Fruit fly (Drosophila melanogaster) whole organism, wandering third instar larva: ENCODE measurements around the gene WDR79.

ENCODE experiments used
- Abd-B ChIP-seq: fragments of >200 bp; optimal IDR thresholded peaks from 2 replicates; lab custom pipeline; 2017; ENCODE audit warnings: missing biosample characterization, missing genetic modification characterization
- CG32264 ChIP-seq: fragments of 200-800 bp; sonication (Bioruptor generic); optimal IDR thresholded peaks from 2 replicates; lab custom pipeline; 2016; ENCODE audit warnings: missing biosample characterization, missing genetic modification characterization
- CG9705 ChIP-seq: fragments of 200-800 bp; sonication (Bioruptor generic); optimal IDR thresholded peaks from 2 replicates; lab custom pipeline; 2018; ENCODE audit warnings: missing biosample characterization, mild to moderate bottlenecking, missing genetic modification characterization
- CrebA ChIP-seq: fragments of 200-800 bp; sonication (Bioruptor generic); optimal IDR thresholded peaks from 2 replicates; lab custom pipeline; 2016; ENCODE audit warnings: missing biosample characterization, mild to moderate bottlenecking, missing genetic modification characterization, borderline replicate concordance
- Dfd ChIP-seq: fragments of >200 bp; optimal IDR thresholded peaks from 2 replicates; lab custom pipeline; 2017; ENCODE audit warnings: missing biosample characterization, missing genetic modification characterization
- Dif ChIP-seq: fragments of 200-275, 200-300 bp; sonication (Bioruptor generic); optimal IDR thresholded peaks from 2 replicates; lab custom pipeline; 2018; ENCODE audit warnings: missing biosample characterization, missing genetic modification characterization; ENCODE audit not compliant: partially characterized antibody
- GATAd ChIP-seq: sonication (Bioruptor generic); optimal IDR thresholded peaks from 2 replicates; lab custom pipeline; 2016; ENCODE audit warnings: missing biosample characterization, missing genetic modification characterization
- HLH106 ChIP-seq: fragments of 200-800 bp; optimal IDR thresholded peaks from 3 replicates; lab custom pipeline; 2019; ENCODE audit warnings: missing biosample characterization, mild to moderate bottlenecking, missing genetic modification characterization, moderate library complexity
- Hnf4 ChIP-seq: fragments of 200-800 bp; sonication (Bioruptor generic); optimal IDR thresholded peaks from 2 replicates; lab custom pipeline; 2016; ENCODE audit warnings: missing biosample characterization, mild to moderate bottlenecking, missing genetic modification characterization
- Hr78 ChIP-seq: fragments of >200 bp; optimal IDR thresholded peaks from 2 replicates; lab custom pipeline; 2017; ENCODE audit warnings: missing biosample characterization, missing genetic modification characterization
- Hr83 ChIP-seq: fragments of 200-300 bp; sonication (Bioruptor generic); optimal IDR thresholded peaks from 2 replicates; lab custom pipeline; 2016; ENCODE audit warnings: missing biosample characterization, mild to moderate bottlenecking, missing genetic modification characterization, moderate library complexity; ENCODE audit not compliant: poor library complexity, severe bottlenecking
- Jra ChIP-seq: sonication (Bioruptor generic); optimal IDR thresholded peaks from 2 replicates; lab custom pipeline; 2016; ENCODE audit warnings: missing biosample characterization, missing genetic modification characterization
- Mio ChIP-seq: sonication (Bioruptor generic); optimal IDR thresholded peaks from 2 replicates; lab custom pipeline; 2016; ENCODE audit warnings: missing biosample characterization, missing genetic modification characterization
- Myc ChIP-seq: fragments of >200 bp; optimal IDR thresholded peaks from 2 replicates; lab custom pipeline; 2017
- N ChIP-seq: fragments of >200 bp; optimal IDR thresholded peaks from 2 replicates; lab custom pipeline; 2018; ENCODE audit warnings: missing biosample characterization, missing external identifiers, missing genetic modification characterization
- OdsH ChIP-seq: fragments of 200-800 bp; sonication (Bioruptor generic); optimal IDR thresholded peaks from 2 replicates; lab custom pipeline; 2016; ENCODE audit warnings: missing biosample characterization, mild to moderate bottlenecking, missing genetic modification characterization
- Rel ChIP-seq, 2 experiments: fragments of 200-800 bp; sonication (Bioruptor generic) in 1 of 2; optimal IDR thresholded peaks; 2 replicates in 1 of 2; 3 replicates in 1 of 2; lab custom pipeline; 2016 to 2019; ENCODE audit warnings: mild to moderate bottlenecking in 2 of 2, missing biosample characterization in 2 of 2, missing genetic modification characterization in 2 of 2, moderate library complexity in 1 of 2
- Sp1 ChIP-seq: fragments of 200-800 bp; sonication (Bioruptor generic); optimal IDR thresholded peaks from 3 replicates; lab custom pipeline; 2019; ENCODE audit warnings: missing biosample characterization, mild to moderate bottlenecking, missing genetic modification characterization, moderate library complexity
- Vsx2 ChIP-seq: fragments of 200-300, 225-300 bp; sonication (Bioruptor generic); optimal IDR thresholded peaks from 2 replicates; lab custom pipeline; 2018; ENCODE audit warnings: missing biosample characterization, missing genetic modification characterization; ENCODE audit not compliant: partially characterized antibody
- br ChIP-seq: fragments of 200-800 bp; sonication (Bioruptor generic); optimal IDR thresholded peaks from 2 replicates; lab custom pipeline; 2016; ENCODE audit warnings: missing biosample characterization, missing genetic modification characterization
- brk ChIP-seq: fragments of 200-800 bp; sonication (Bioruptor generic); optimal IDR thresholded peaks from 2 replicates; lab custom pipeline; 2016; ENCODE audit warnings: missing biosample characterization, mild to moderate bottlenecking, missing genetic modification characterization
- dl ChIP-seq, 2 experiments: fragments of 175-275, 200-275 bp in 1 of 2; fragments of 200-275 bp in 1 of 2; sonication (Bioruptor generic); optimal IDR thresholded peaks; lab custom pipeline; 2018; ENCODE audit warnings: mild to moderate bottlenecking in 2 of 2, missing biosample characterization in 2 of 2, missing genetic modification characterization in 2 of 2, moderate library complexity in 2 of 2; ENCODE audit not compliant: partially characterized antibody in 2 of 2, insufficient read depth in 1 of 2
- dmrt93B ChIP-seq: fragments of 200-800 bp; sonication (Bioruptor generic); optimal IDR thresholded peaks from 2 replicates; lab custom pipeline; 2018; ENCODE audit warnings: missing biosample characterization, mild to moderate bottlenecking, missing genetic modification characterization
- dsf ChIP-seq: sonication (Bioruptor generic); optimal IDR thresholded peaks from 2 replicates; lab custom pipeline; 2016; ENCODE audit warnings: missing biosample characterization, missing genetic modification characterization, borderline replicate concordance
- ey ChIP-seq: fragments of 200-800 bp; sonication (Bioruptor generic); optimal IDR thresholded peaks from 2 replicates; lab custom pipeline; 2016; ENCODE audit warnings: missing biosample characterization, missing genetic modification characterization
- foxo ChIP-seq, 2 experiments: fragments of 200-800 bp; sonication (Bioruptor generic); optimal IDR thresholded peaks; 2 replicates in 1 of 2; 3 replicates in 1 of 2; lab custom pipeline; 2016 to 2017; ENCODE audit warnings: missing biosample characterization in 2 of 2, missing genetic modification characterization in 2 of 2
- fru ChIP-seq: fragments of 200-800 bp; sonication (Bioruptor generic); optimal IDR thresholded peaks from 3 replicates; lab custom pipeline; 2016; ENCODE audit warnings: missing biosample characterization, mild to moderate bottlenecking, missing genetic modification characterization
- h ChIP-seq: fragments of 200-800 bp; sonication (Bioruptor generic); optimal IDR thresholded peaks from 3 replicates; lab custom pipeline; 2016; ENCODE audit warnings: missing biosample characterization, mild to moderate bottlenecking, missing genetic modification characterization
- jim ChIP-seq: fragments of 175-275, 200-325 bp; sonication (Bioruptor generic); optimal IDR thresholded peaks from 2 replicates; lab custom pipeline; 2016; ENCODE audit warnings: missing biosample characterization, mild to moderate bottlenecking, missing genetic modification characterization
- lola ChIP-seq: fragments of >200 bp; optimal IDR thresholded peaks from 2 replicates; lab custom pipeline; 2017; ENCODE audit warnings: missing biosample characterization, missing genetic modification characterization
- pan ChIP-seq: fragments of >200 bp; optimal IDR thresholded peaks from 2 replicates; lab custom pipeline; 2017
- psq ChIP-seq: fragments of 200-800 bp; sonication (Bioruptor generic); optimal IDR thresholded peaks from 3 replicates; lab custom pipeline; 2017; ENCODE audit warnings: missing biosample characterization, mild to moderate bottlenecking, missing genetic modification characterization, moderate library complexity
- rgr ChIP-seq: fragments of 200-800 bp; sonication (Bioruptor generic); optimal IDR thresholded peaks from 3 replicates; lab custom pipeline; 2016; ENCODE audit warnings: missing biosample characterization, mild to moderate bottlenecking, missing genetic modification characterization
- sage ChIP-seq: fragments of 200-800 bp; sonication (Bioruptor generic); optimal IDR thresholded peaks from 2 replicates; lab custom pipeline; 2016; ENCODE audit warnings: missing biosample characterization, mild to moderate bottlenecking, missing genetic modification characterization
- sv ChIP-seq: fragments of 200-800 bp; sonication (Bioruptor generic); optimal IDR thresholded peaks from 3 replicates; lab custom pipeline; 2016; ENCODE audit warnings: missing biosample characterization, missing genetic modification characterization
- tai ChIP-seq: sonication (Bioruptor generic); optimal IDR thresholded peaks from 2 replicates; lab custom pipeline; 2016; ENCODE audit warnings: missing biosample characterization, missing genetic modification characterization
- usp ChIP-seq: fragments of >200 bp; optimal IDR thresholded peaks from 2 replicates; lab custom pipeline; 2017; ENCODE audit warnings: missing biosample characterization, missing genetic modification characterization
- woc ChIP-seq: sonication (Bioruptor generic); optimal IDR thresholded peaks from 2 replicates; lab custom pipeline; 2016; ENCODE audit warnings: missing biosample characterization, mild to moderate bottlenecking, missing genetic modification characterization

Gene WDR79

dm6 chr2L:6169119-6169518 is 41.5 kb upstream of the WDR79 start:
- TF ChIP-seq psq, result no peak
- no peak for TF ChIP-seq N (GFP tag; lab: Kevin White, UChicago)
- TF ChIP-seq Dfd (GFP tag; lab: Kevin White, UChicago), result peak; percentile 86
- no peak for TF ChIP-seq tai (GFP tag; lab: Kevin White, UChicago)
- no peak for TF ChIP-seq Sp1

dm6 chr2L:6165686-6166085 is 38.1 kb upstream of the WDR79 start:
- TF ChIP-seq Vsx2 (GFP tag; lab: Kevin White, UChicago), result no peak
- TF ChIP-seq br, result peak; percentile 77
- TF ChIP-seq Hnf4 (GFP tag; lab: Kevin White, UChicago), result peak; percentile 49
- no peak for TF ChIP-seq sv (GFP tag; lab: Kevin White, UChicago)
- TF ChIP-seq tai (GFP tag; lab: Kevin White, UChicago), result no peak
- peak; percentile 30 for TF ChIP-seq dmrt93B
- TF ChIP-seq woc (GFP tag; lab: Kevin White, UChicago), result peak; percentile 87
- peak; percentile 53 for TF ChIP-seq HLH106 (tag; lab: Kevin White, UChicago)
- TF ChIP-seq GATAd (GFP tag; lab: Kevin White, UChicago), result no peak
- no peak for TF ChIP-seq N (GFP tag; lab: Kevin White, UChicago)
- TF ChIP-seq sage, result no peak
- TF ChIP-seq psq, result peak; percentile 55
- TF ChIP-seq h, result peak; percentile 86
- TF ChIP-seq Dif (GFP tag; lab: Kevin White, UChicago), result no peak
- TF ChIP-seq Rel (GFP tag; optimal IDR thresholded peaks at IDR 0.05; lab: Kevin White, UChicago), result no peak
- no peak for TF ChIP-seq Rel (tag; optimal IDR thresholded peaks at IDR 0.05; lab: Kevin White, UChicago)
- peak; percentile 29 for TF ChIP-seq CG32264 (GFP tag; lab: Kevin White, UChicago)
- TF ChIP-seq rgr (GFP tag; lab: Kevin White, UChicago), result peak; percentile 68
- TF ChIP-seq Hr83 (GFP tag; lab: Kevin White, UChicago), result no peak
- TF ChIP-seq CG9705, result no peak
- peak; percentile 73 for TF ChIP-seq OdsH (GFP tag; lab: Kevin White, UChicago)
- no peak for TF ChIP-seq Myc
- no peak for TF ChIP-seq Mio
- TF ChIP-seq brk (GFP tag; lab: Kevin White, UChicago), result peak; percentile 10
- TF ChIP-seq foxo (GFP tag; optimal IDR thresholded peaks at IDR 0.05; lab: Kevin White, UChicago), result peak in 1 of 2 experiments; percentile 73
- TF ChIP-seq jim (GFP tag; lab: Kevin White, UChicago), result no peak
- no peak for TF ChIP-seq usp (GFP tag; lab: Kevin White, UChicago)
- TF ChIP-seq lola (GFP tag; lab: Kevin White, UChicago), result no peak
- peak; percentile 39 for TF ChIP-seq Sp1
- no peak for TF ChIP-seq Jra (GFP tag; lab: Kevin White, UChicago)
- no peak for TF ChIP-seq CrebA (GFP tag; lab: Kevin White, UChicago)
- no peak for TF ChIP-seq Dfd (GFP tag; lab: Kevin White, UChicago)
- peak; percentile 81 for TF ChIP-seq ey (GFP tag; lab: Kevin White, UChicago)
- TF ChIP-seq dl (GFP tag; optimal IDR thresholded peaks at IDR 0.05; lab: Kevin White, UChicago; ENCODE audit: insufficient read depth in 1 of 2, partially characterized antibody in 2 of 2), result no peak
- TF ChIP-seq pan (lab: Kevin White, UChicago), result no peak
- no peak for TF ChIP-seq dsf (GFP tag; lab: Kevin White, UChicago)
- TF ChIP-seq Abd-B (GFP tag; lab: Kevin White, UChicago), result no peak
- peak; percentile 83 for TF ChIP-seq fru (GFP tag; lab: Kevin White, UChicago)
- TF ChIP-seq Hr78, result no peak

dm6 chr2L:6160100-6160499 is 32.5 kb upstream of the WDR79 start, which contains the start of gene CG13989:
TSS of gene CG13989 (plus strand) at chr2L:6160400.
- TF ChIP-seq OdsH (GFP tag; lab: Kevin White, UChicago) (no peak), Hnf4 (GFP tag; lab: Kevin White, UChicago) (no peak), CrebA (GFP tag; lab: Kevin White, UChicago) (no peak), sv (GFP tag; lab: Kevin White, UChicago) (no peak), ey (GFP tag; lab: Kevin White, UChicago) (no peak), woc (GFP tag; lab: Kevin White, UChicago) (no peak), foxo (GFP tag; optimal IDR thresholded peaks at IDR 0.05; lab: Kevin White, UChicago) (no peak), lola (GFP tag; lab: Kevin White, UChicago) (no peak)
